Worm (Caenorhabditis elegans): Measurements from ENCODE around the gene ceh-74.
"Not testable (repeated sequence)": the region's sequence is repeated elsewhere in the genome, so short reads cannot be mapped to it uniquely, and the experiment has no call there.

Gene ceh-74

ce11 chrV:14200086-14200485, 22.2 kb downstream of the ceh-74 start (continued):
- no peak for TF ChIP-seq rec-8 (tag; optimal IDR thresholded peaks at IDR 0.05)
- TF ChIP-seq sptf-2 (GFP tag; optimal IDR thresholded peaks at IDR 0.05): no peak
- TF ChIP-seq fkh-3 (tag; optimal IDR thresholded peaks at IDR 0.05): no peak
- no peak for TF ChIP-seq F39B2.1 (GFP tag; IDR thresholded peaks at IDR 0.05)
- TF ChIP-seq hsf-1 (GFP tag; IDR thresholded peaks at IDR 0.05): peak; percentile 26; the same call in 1 of the 2 replicates
- TF ChIP-seq lsy-27 (tag; optimal IDR thresholded peaks at IDR 0.05; ENCODE audit: borderline replicate concordance, insufficient read depth): no peak
- TF ChIP-seq repo-1 (tag; optimal IDR thresholded peaks at IDR 0.05): peak; percentile 15
- no peak for TF ChIP-seq ama-1 (optimal IDR thresholded peaks at IDR 0.05)
- TF ChIP-seq ama-1 (GFP tag; optimal IDR thresholded peaks at IDR 0.05): no peak
- TF ChIP-seq B0019.2 (GFP tag; conservative IDR thresholded peaks at IDR 0.05): no peak
- peak; percentile 66; the same call in 1 of the 2 replicates for TF ChIP-seq lin-26 (GFP tag; IDR thresholded peaks at IDR 0.05)
- no peak for TF ChIP-seq ceh-91 (GFP tag; IDR thresholded peaks at IDR 0.05)
- peak; percentile 94 for TF ChIP-seq zfh-2 (GFP tag; conservative IDR thresholded peaks at IDR 0.05)

- TF ChIP-seq ztf-18 (tag; optimal IDR thresholded peaks at IDR 0.05): peak; percentile 7
- TF ChIP-seq hmg-1.2 (GFP tag; IDR thresholded peaks at IDR 0.05): 0 out of 2 replicates have a peak, but pooled peaks have one; percentile 7
- 0 out of 2 replicates have a peak, but pooled peaks have one; percentile 12 for TF ChIP-seq F33H1.4 (GFP tag; IDR thresholded peaks at IDR 0.05)
- TF ChIP-seq dox-1 (GFP tag; IDR thresholded peaks at IDR 0.05): peak; percentile 67
- TF ChIP-seq mcd-1 (GFP tag; IDR thresholded peaks at IDR 0.05): peak; percentile 73
- TF ChIP-seq egrh-3 (GFP tag; IDR thresholded peaks at IDR 0.05): peak; percentile 71
Observed at ce11 chrV:14203809-14204208, 25.9 kb downstream of the ceh-74 start.

- not testable (repeated sequence) for TF ChIP-seq dox-1 (GFP tag; IDR thresholded peaks at IDR 0.05); F49E8.2 (tag; optimal IDR thresholded peaks at IDR 0.05; ENCODE audit: insufficient read depth); madf-6 (GFP tag; IDR thresholded peaks at IDR 0.05)
Observed at ce11 chrV:14205214-14205613, 27.3 kb downstream of the ceh-74 start, which contains the start of gene T16A9.3. Gene T16A9.3, plus strand, starts transcription at chrV:14205514.

- no peak for TF ChIP-seq hmg-20 (GFP tag; IDR thresholded peaks at IDR 0.05)
- no peak for TF ChIP-seq aptf-3 (GFP tag; IDR thresholded peaks at IDR 0.05)
- TF ChIP-seq ztf-22 (GFP tag; optimal IDR thresholded peaks at IDR 0.05): no peak
- TF ChIP-seq lag-1 (GFP tag; IDR thresholded peaks at IDR 0.05): no peak
- no peak for TF ChIP-seq Y95B8A.8 (GFP tag; IDR thresholded peaks at IDR 0.05)
- no peak for TF ChIP-seq ets-4 (GFP tag; optimal IDR thresholded peaks at IDR 0.05)
- no peak for TF ChIP-seq tlf-1 (GFP tag; optimal IDR thresholded peaks at IDR 0.05)
- TF ChIP-seq ama-1 (optimal IDR thresholded peaks at IDR 0.05): no peak
- no peak for TF ChIP-seq ama-1 (GFP tag; optimal IDR thresholded peaks at IDR 0.05)
- TF ChIP-seq madf-8 (GFP tag; conservative IDR thresholded peaks at IDR 0.05): no peak
- TF ChIP-seq zfh-2 (GFP tag; conservative IDR thresholded peaks at IDR 0.05): no peak
- no peak for TF ChIP-seq ceh-58 (GFP tag; IDR thresholded peaks at IDR 0.05)
- no peak for TF ChIP-seq hlh-26 (GFP tag; conservative IDR thresholded peaks at IDR 0.05)
- no peak for TF ChIP-seq F10E7.11 (tag; optimal IDR thresholded peaks at IDR 0.05)
Observed at ce11 chrV:14210743-14211142, 32.9 kb downstream of the ceh-74 start, which contains the start of gene str-230. Gene str-230, minus strand, starts transcription at chrV:14210843.

- TF ChIP-seq nhr-80 (tag; optimal IDR thresholded peaks at IDR 0.05) (peak; percentile 50), mel-28 (tag; optimal IDR thresholded peaks at IDR 0.05; ENCODE audit: borderline replicate concordance) (no peak), egl-44 (GFP tag; IDR thresholded peaks at IDR 0.05) (0 out of 2 replicates have a peak, but pooled peaks have one; percentile 43)
Observed at ce11 chrV:14212813-14213212, 34.9 kb downstream of the ceh-74 start.
